Worm (Caenorhabditis elegans): ENCODE measurements around the gene B0336.13.

DNA sequence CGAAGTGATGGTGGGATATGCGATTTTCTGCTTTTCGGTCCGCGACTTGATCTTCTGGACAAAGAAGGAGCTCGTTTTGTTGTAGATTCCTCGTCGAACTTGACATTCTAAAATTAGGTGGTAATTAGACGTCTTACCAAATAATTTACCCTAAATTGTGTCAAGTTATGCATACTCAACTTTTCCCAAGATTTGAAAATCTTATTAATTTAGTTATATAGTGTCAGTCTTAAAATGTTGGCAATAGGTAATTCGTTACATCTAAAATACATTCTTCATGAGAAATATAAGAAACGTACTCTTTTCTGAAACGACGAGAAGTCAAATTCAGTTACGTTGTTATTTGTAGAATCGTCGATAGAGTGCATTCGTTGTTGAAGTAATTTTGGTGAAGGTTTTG lies 13.7 kb downstream of the B0336.13 start:
- no peak for TF ChIP-seq nhr-77 (tag; optimal IDR thresholded peaks at IDR 0.05)
- TF ChIP-seq aly-2 (tag; optimal IDR thresholded peaks at IDR 0.05) = no peak
- TF ChIP-seq zag-1 (tag; optimal IDR thresholded peaks at IDR 0.05) = no peak
- TF ChIP-seq ZK337.2 (GFP tag; IDR thresholded peaks at IDR 0.05) = no peak
- no peak for TF ChIP-seq lin-13 (GFP tag; optimal IDR thresholded peaks at IDR 0.05)
- no peak for TF ChIP-seq lir-3 (tag; optimal IDR thresholded peaks at IDR 0.05)
- TF ChIP-seq snpc-4 (tag; optimal IDR thresholded peaks at IDR 0.05) = no peak
- no peak for TF ChIP-seq F10B5.3 (tag; optimal IDR thresholded peaks at IDR 0.05)
- TF ChIP-seq hlh-30 (tag; optimal IDR thresholded peaks at IDR 0.05; ENCODE audit: insufficient read depth) = no peak
- TF ChIP-seq nhr-6 (tag; optimal IDR thresholded peaks at IDR 0.05) = no peak
- TF ChIP-seq dpl-1 (GFP tag; optimal IDR thresholded peaks at IDR 0.05) = no peak
- no peak for TF ChIP-seq nhr-25 (tag; optimal IDR thresholded peaks at IDR 0.05; ENCODE audit: borderline replicate concordance, insufficient read depth)
- TF ChIP-seq egl-27 (tag; optimal IDR thresholded peaks at IDR 0.05) = no peak
